Fruit fly (Drosophila melanogaster): Measurements from ENCODE around the gene CG33722.
A peak's percentile ranks its signal among the peaks of the same experiment; 100 is the strongest.

Gene CG33722

dm6 chr3R:8233864-8234263 lies 10.0 kb upstream of the CG33722 start (continued):
- TF ChIP-seq row (GFP tag; IDR thresholded peaks at IDR 0.05): peak; percentile 69; the same call in 2 of the 3 replicates
- no peak for TF ChIP-seq Vsx1 (GFP tag; optimal IDR thresholded peaks at IDR 0.05)
- TF ChIP-seq Asciz (GFP tag; optimal IDR thresholded peaks at IDR 0.05): no peak
- TF ChIP-seq CG11093 (GFP tag; IDR thresholded peaks at IDR 0.05): no peak
- TF ChIP-seq CG17186 (GFP tag; optimal IDR thresholded peaks at IDR 0.05): no peak
- 0 out of 3 replicates have a peak, but pooled peaks have one; percentile 25 for TF ChIP-seq gce (GFP tag; IDR thresholded peaks at IDR 0.05)
- no peak for TF ChIP-seq Mrtf (GFP tag; IDR thresholded peaks at IDR 0.05)
- TF ChIP-seq CG17612 (GFP tag; IDR thresholded peaks at IDR 0.05): no peak
- TF ChIP-seq slou (GFP tag; optimal IDR thresholded peaks at IDR 0.05): no peak
- TF ChIP-seq CG9876 (GFP tag; optimal IDR thresholded peaks at IDR 0.05): no peak
- no peak for TF ChIP-seq mirr (GFP tag; optimal IDR thresholded peaks at IDR 0.05)
- no peak for TF ChIP-seq CG10274 (GFP tag; optimal IDR thresholded peaks at IDR 0.05)
- TF ChIP-seq gsb (GFP tag; IDR thresholded peaks at IDR 0.05): no peak
- TF ChIP-seq E2f1 (GFP tag; IDR thresholded peaks at IDR 0.05): no peak
- TF ChIP-seq Oli (tag; optimal IDR thresholded peaks at IDR 0.05): peak; percentile 16
- TF ChIP-seq sr (GFP tag; IDR thresholded peaks at IDR 0.05): no peak
- no peak for TF ChIP-seq Antp (GFP tag; optimal IDR thresholded peaks at IDR 0.05)
- TF ChIP-seq Camta (GFP tag; optimal IDR thresholded peaks at IDR 0.05): no peak
- TF ChIP-seq CG4707 (GFP tag; optimal IDR thresholded peaks at IDR 0.05): no peak
- no peak for TF ChIP-seq CG18011 (GFP tag; optimal IDR thresholded peaks at IDR 0.05)
- no peak for TF ChIP-seq Dbx (GFP tag; IDR thresholded peaks at IDR 0.05)
- no peak for TF ChIP-seq CG3281 (GFP tag; optimal IDR thresholded peaks at IDR 0.05)
- no peak for TF ChIP-seq Scr (GFP tag; IDR thresholded peaks at IDR 0.05; ENCODE audit: partially characterized antibody)
- TF ChIP-seq fru (optimal IDR thresholded peaks at IDR 0.05): no peak
- no peak for TF ChIP-seq caup (GFP tag; optimal IDR thresholded peaks at IDR 0.05; ENCODE audit: severe bottlenecking)
- no peak for TF ChIP-seq CG4282 (GFP tag; optimal IDR thresholded peaks at IDR 0.05)
- TF ChIP-seq CG34422 (GFP tag; IDR thresholded peaks at IDR 0.05): no peak
- TF ChIP-seq Med (GFP tag): peak; percentile 64
- no peak for TF ChIP-seq Spps (tag; optimal IDR thresholded peaks at IDR 0.05)
- no peak for TF ChIP-seq slp2 (GFP tag; optimal IDR thresholded peaks at IDR 0.05)
- no peak for TF ChIP-seq Neu2 (GFP tag; optimal IDR thresholded peaks at IDR 0.05; ENCODE audit: borderline replicate concordance)
- TF ChIP-seq pho (GFP tag; optimal IDR thresholded peaks at IDR 0.05): no peak
- TF ChIP-seq CG7963 (GFP tag; IDR thresholded peaks at IDR 0.05; ENCODE audit: partially characterized antibody): no peak
- TF ChIP-seq Bgb (GFP tag; IDR thresholded peaks at IDR 0.05; ENCODE audit: partially characterized antibody): no peak
- no peak for TF ChIP-seq CG10321 (GFP tag; IDR thresholded peaks at IDR 0.05)
- no peak for TF ChIP-seq GATAe (GFP tag; conservative IDR thresholded peaks at IDR 0.05)
- no peak for TF ChIP-seq pfk (GFP tag; optimal IDR thresholded peaks at IDR 0.05)
- peak; percentile 53 for TF ChIP-seq CG8388 (GFP tag; optimal IDR thresholded peaks at IDR 0.05)
- TF ChIP-seq CG12769 (tag; optimal IDR thresholded peaks at IDR 0.05): no peak
- no peak for TF ChIP-seq gcm2 (GFP tag; optimal IDR thresholded peaks at IDR 0.05)
- TF ChIP-seq Hsf (GFP tag; optimal IDR thresholded peaks at IDR 0.05): peak; percentile 20
- TF ChIP-seq CG8290 (GFP tag; optimal IDR thresholded peaks at IDR 0.05): no peak
- peak in 1 of 2 experiments; percentile 11 for TF ChIP-seq CG8290 (tag; optimal IDR thresholded peaks at IDR 0.05)
- no peak for TF ChIP-seq lbe (GFP tag; optimal IDR thresholded peaks at IDR 0.05)
- TF ChIP-seq CG15073 (GFP tag; optimal IDR thresholded peaks at IDR 0.05): no peak
- no peak for TF ChIP-seq ash1 (GFP tag; optimal IDR thresholded peaks at IDR 0.05)
- TF ChIP-seq Rfx (GFP tag; IDR thresholded peaks at IDR 0.05): no peak
- no peak for TF ChIP-seq Dip2 (GFP tag; IDR thresholded peaks at IDR 0.05)
- no peak for TF ChIP-seq zen2 (GFP tag; IDR thresholded peaks at IDR 0.05; ENCODE audit: partially characterized antibody)
- no peak for TF ChIP-seq crol (GFP tag; IDR thresholded peaks at IDR 0.05)
- TF ChIP-seq CG17328 (GFP tag; IDR thresholded peaks at IDR 0.05): 0 out of 2 replicates have a peak, but pooled peaks have one; percentile 46
- no peak for TF ChIP-seq CG11398 (GFP tag; optimal IDR thresholded peaks at IDR 0.05)
- TF ChIP-seq tup (GFP tag; optimal IDR thresholded peaks at IDR 0.05): no peak
